Comparison of ENCODE assay signal across 2 fruit fly cellular contexts in genomic region chr3R:5422123-5422522, dm6.
A peak's percentile ranks its signal among the peaks of the same experiment; 100 is the strongest.
TF ChIP-seq lines count a peak whose summit lies in the region.

No protein-coding gene starts in this region.

TF ChIP-seq in whole organism, embryonic, 481 proteins besides CTCF, POLR2A, EP300 and RAD21 (continued from another document):
- TF ChIP-seq slou (GFP tag; optimal IDR thresholded peaks at IDR 0.05; lab: Kevin White, UChicago) (no peak), Med (GFP tag; lab: Kevin White, UChicago) (peak; percentile 50), CG12219 (GFP tag; optimal IDR thresholded peaks at IDR 0.05; lab: Kevin White, UChicago) (no peak), CG2889 (GFP tag; IDR thresholded peaks at IDR 0.05; lab: Robert Waterston, UW) (no peak), CG2120 (GFP tag; optimal IDR thresholded peaks at IDR 0.05; lab: Kevin White, UChicago) (no peak), Fer2 (tag; optimal IDR thresholded peaks at IDR 0.05; lab: Kevin White, UChicago) (no peak), CG8388 (GFP tag; optimal IDR thresholded peaks at IDR 0.05; lab: Kevin White, UChicago) (no peak), Dad (GFP tag; optimal IDR thresholded peaks at IDR 0.05; lab: Kevin White, UChicago) (no peak), dysf (GFP tag; IDR thresholded peaks at IDR 0.05; lab: Robert Waterston, UW) (0 out of 3 replicates have a peak, but pooled peaks have one; percentile 24), NC2α (GFP tag; optimal IDR thresholded peaks at IDR 0.05; lab: Kevin White, UChicago) (no peak), gcm2 (GFP tag; optimal IDR thresholded peaks at IDR 0.05; lab: Kevin White, UChicago) (no peak), Bdp1 (GFP tag; optimal IDR thresholded peaks at IDR 0.05; lab: Kevin White, UChicago) (no peak), Optix (GFP tag; IDR thresholded peaks at IDR 0.05; lab: Robert Waterston, UW) (no peak), Drgx (GFP tag; IDR thresholded peaks at IDR 0.05; lab: Robert Waterston, UW) (no peak), CG1233 (GFP tag; optimal IDR thresholded peaks at IDR 0.05; lab: Kevin White, UChicago) (no peak), Doc3 (GFP tag; IDR thresholded peaks at IDR 0.05; lab: Robert Waterston, UW; ENCODE audit: partially characterized antibody) (no peak), CG5953 (GFP tag; IDR thresholded peaks at IDR 0.05; lab: Robert Waterston, UW) (0 out of 2 replicates have a peak, but pooled peaks have one; percentile 38), Gug (GFP tag; IDR thresholded peaks at IDR 0.05; lab: Robert Waterston, UW) (no peak), hbn (GFP tag; IDR thresholded peaks at IDR 0.05; lab: Robert Waterston, UW; ENCODE audit: partially characterized antibody) (no peak), CG18619 (GFP tag; optimal IDR thresholded peaks at IDR 0.05; lab: Kevin White, UChicago) (no peak), CG12299 (tag; optimal IDR thresholded peaks at IDR 0.05; lab: Kevin White, UChicago) (no peak), run (tag; optimal IDR thresholded peaks at IDR 0.05; lab: Kevin White, UChicago) (no peak), ken (GFP tag; IDR thresholded peaks at IDR 0.05; lab: Robert Waterston, UW) (no peak), disco-r (GFP tag; optimal IDR thresholded peaks at IDR 0.05; lab: Kevin White, UChicago) (no peak), caup (GFP tag; optimal IDR thresholded peaks at IDR 0.05; lab: Kevin White, UChicago; ENCODE audit: severe bottlenecking) (no peak), CG2129 (GFP tag; IDR thresholded peaks at IDR 0.05; lab: Robert Waterston, UW; ENCODE audit: partially characterized antibody) (no peak), HLH3B (GFP tag; IDR thresholded peaks at IDR 0.05; lab: Robert Waterston, UW) (no peak), CG18599 (GFP tag; optimal IDR thresholded peaks at IDR 0.05; lab: Kevin White, UChicago) (peak; percentile 55), CG7745 (tag; optimal IDR thresholded peaks at IDR 0.05; lab: Kevin White, UChicago) (no peak), Sox102F (GFP tag; optimal IDR thresholded peaks at IDR 0.05; lab: Kevin White, UChicago) (peak; percentile 6), CG32532 (GFP tag; IDR thresholded peaks at IDR 0.05; lab: Robert Waterston, UW) (0 out of 2 replicates have a peak, but pooled peaks have one; percentile 15), CG10274 (GFP tag; optimal IDR thresholded peaks at IDR 0.05; lab: Kevin White, UChicago) (no peak), grau (tag; optimal IDR thresholded peaks at IDR 0.05; lab: Kevin White, UChicago) (no peak), gfzf (GFP tag; optimal IDR thresholded peaks at IDR 0.05; lab: Kevin White, UChicago) (no peak), onecut (GFP tag; IDR thresholded peaks at IDR 0.05; lab: Robert Waterston, UW) (no peak), oc (tag; optimal IDR thresholded peaks at IDR 0.05; lab: Kevin White, UChicago) (no peak), CG7372 (GFP tag; IDR thresholded peaks at IDR 0.05; lab: Robert Waterston, UW) (0 out of 2 replicates have a peak, but pooled peaks have one; percentile 36), Taf1 (GFP tag; IDR thresholded peaks at IDR 0.05; lab: Robert Waterston, UW) (no peak), CG3163 (GFP tag; optimal IDR thresholded peaks at IDR 0.05; lab: Kevin White, UChicago) (no peak), CG4360 (GFP tag; IDR thresholded peaks at IDR 0.05; lab: Robert Waterston, UW) (no peak), dpn (GFP tag; optimal IDR thresholded peaks at IDR 0.05; lab: Kevin White, UChicago) (no peak), mld (GFP tag; IDR thresholded peaks at IDR 0.05; lab: Robert Waterston, UW; ENCODE audit: partially characterized antibody) (no peak), Scr (GFP tag; IDR thresholded peaks at IDR 0.05; lab: Robert Waterston, UW; ENCODE audit: partially characterized antibody) (no peak), CG10267 (tag; optimal IDR thresholded peaks at IDR 0.05; lab: Kevin White, UChicago) (no peak)

TF ChIP-seq in whole organism, prepupa, 60 proteins besides CTCF, POLR2A, EP300 and RAD21 (continued from another document):
- TF ChIP-seq CG11294 (GFP tag; IDR thresholded peaks at IDR 0.05; lab: Robert Waterston, UW) = no peak
- no peak for TF ChIP-seq OdsH (GFP tag; optimal IDR thresholded peaks at IDR 0.05; lab: Kevin White, UChicago)
- peak; percentile 10 for TF ChIP-seq Met (GFP tag; optimal IDR thresholded peaks at IDR 0.05; lab: Kevin White, UChicago)
- TF ChIP-seq CG32006 (GFP tag; optimal IDR thresholded peaks at IDR 0.05; lab: Kevin White, UChicago) = peak; percentile 38
- peak; percentile 20 for TF ChIP-seq Sox102F (GFP tag; optimal IDR thresholded peaks at IDR 0.05; lab: Kevin White, UChicago)
- peak; percentile 48 for TF ChIP-seq CG15336 (GFP tag; IDR thresholded peaks at IDR 0.05; lab: Robert Waterston, UW)
- TF ChIP-seq CG6792 (GFP tag; optimal IDR thresholded peaks at IDR 0.05; lab: Kevin White, UChicago) = no peak
- peak; percentile 29 for TF ChIP-seq acj6 (GFP tag; optimal IDR thresholded peaks at IDR 0.05; lab: Kevin White, UChicago)
- no peak for TF ChIP-seq fd85E (GFP tag; optimal IDR thresholded peaks at IDR 0.05; lab: Kevin White, UChicago)
- TF ChIP-seq spab (GFP tag; optimal IDR thresholded peaks at IDR 0.05; lab: Kevin White, UChicago) = no peak
- peak; percentile 15 for TF ChIP-seq dsx (GFP tag; optimal IDR thresholded peaks at IDR 0.05; lab: Kevin White, UChicago; ENCODE audit: poor library complexity, severe bottlenecking)
- TF ChIP-seq Hr4 (GFP tag; optimal IDR thresholded peaks at IDR 0.05; lab: Kevin White, UChicago) = peak; percentile 62
- TF ChIP-seq CG6276 (GFP tag; optimal IDR thresholded peaks at IDR 0.05; lab: Kevin White, UChicago) = peak; percentile 31
- no peak for TF ChIP-seq Gug (GFP tag; IDR thresholded peaks at IDR 0.05; lab: Robert Waterston, UW)
- peak; percentile 26 for TF ChIP-seq CG4318 (GFP tag; optimal IDR thresholded peaks at IDR 0.05; lab: Kevin White, UChicago)
- peak; percentile 56 for TF ChIP-seq topi (GFP tag; optimal IDR thresholded peaks at IDR 0.05; lab: Kevin White, UChicago)
- no peak for TF ChIP-seq esn (GFP tag; optimal IDR thresholded peaks at IDR 0.05; lab: Kevin White, UChicago)
- TF ChIP-seq CG3919 (GFP tag; optimal IDR thresholded peaks at IDR 0.05; lab: Kevin White, UChicago) = peak; percentile 35
- no peak for TF ChIP-seq Hr38 (GFP tag; optimal IDR thresholded peaks at IDR 0.05; lab: Kevin White, UChicago)
